Worm (Caenorhabditis elegans) whole organism, midembryonic: ENCODE measurements around the gene trxr-1.

Source experiments
- T22C8.4 ChIP-seq: fragments of 200-800 bp; sonication (Bioruptor generic); IDR thresholded peaks from 2 replicates; pipeline ENCODE4 v1.3.6; 2022; ENCODE audit warnings: missing genetic modification characterization, missing compliant biosample characterization
- cog-1 ChIP-seq: sonication (generic microtip); optimal IDR thresholded peaks from 2 replicates; lab custom pipeline; 2016; ENCODE audit warnings: missing genetic modification characterization, missing compliant biosample characterization
- flt-1 ChIP-seq: fragments of 200-800 bp; sonication (Bioruptor generic); IDR thresholded peaks from 2 replicates; pipeline ENCODE4 v1.3.6; 2022; ENCODE audit warnings: missing genetic modification characterization, missing compliant biosample characterization
- klf-2 ChIP-seq: fragments of 200-800 bp; sonication (Bioruptor generic); conservative IDR thresholded peaks from 2 replicates; pipeline ENCODE4 v1.3.6; 2022; ENCODE audit warnings: missing genetic modification reagents, missing genetic modification characterization, missing compliant biosample characterization
- med-1 ChIP-seq: sonication (generic microtip); optimal IDR thresholded peaks from 2 replicates; lab custom pipeline; 2017; ENCODE audit warnings: missing genetic modification characterization, mild to moderate bottlenecking, missing compliant biosample characterization, antibody characterized with exemption, missing genetic modification reagents; ENCODE audit not compliant: insufficient read depth
- tab-1 ChIP-seq: fragments of 200-800 bp; sonication (Bioruptor generic); IDR thresholded peaks from 2 replicates; pipeline ENCODE4 v1.3.6; 2022; ENCODE audit warnings: missing genetic modification characterization, missing compliant biosample characterization
- ztf-23 ChIP-seq: fragments of 200-800 bp; sonication (Bioruptor generic); IDR thresholded peaks from 2 replicates; pipeline ENCODE4 v1.3.6; 2022; ENCODE audit warnings: missing genetic modification reagents, missing genetic modification characterization, missing compliant biosample characterization
- ztf-29 ChIP-seq: fragments of 200-800 bp; sonication (Bioruptor generic); IDR thresholded peaks from 2 replicates; pipeline ENCODE4 v1.3.6; 2022; ENCODE audit warnings: missing genetic modification reagents, missing genetic modification characterization, missing compliant biosample characterization

DNA sequence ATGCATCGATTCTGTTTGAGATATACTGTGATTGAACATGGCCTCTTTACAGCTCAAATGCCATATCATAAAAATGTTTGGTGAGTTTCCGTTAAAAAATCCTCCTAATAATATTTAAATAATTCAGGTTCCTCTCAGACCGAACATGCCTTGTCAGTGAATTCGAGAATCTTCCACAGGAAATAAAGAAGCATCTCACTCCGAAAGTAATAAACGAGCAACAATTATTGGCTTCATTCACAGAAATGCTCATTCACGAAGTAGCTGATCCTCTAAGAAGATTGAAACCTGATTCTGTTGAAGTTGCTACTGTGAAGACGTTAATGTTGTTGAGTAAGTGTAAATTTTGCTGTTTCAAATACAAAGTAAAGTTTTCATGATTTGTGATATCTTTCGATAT lies 40.4 kb downstream of the trxr-1 start:
- TF ChIP-seq flt-1 (no peak), med-1 (no peak), tab-1 (GFP tag; lab: Robert Waterston, UW) (no peak), cog-1 (tag; lab: Kevin White, UChicago) (no peak), ztf-23 (no peak), T22C8.4 (GFP tag; lab: Robert Waterston, UW) (no peak), klf-2 (GFP tag; lab: Robert Waterston, UW) (no peak), ztf-29 (GFP tag; lab: Robert Waterston, UW) (no peak)
